Worm (Caenorhabditis elegans) whole organism, early embryonic: ENCODE measurements around the gene algn-5.

Experiments used
- B0310.2 ChIP-seq: sonication (generic microtip); optimal IDR thresholded peaks from 2 replicates; lab custom pipeline; 2016; ENCODE audit warnings: mild to moderate bottlenecking, missing genetic modification characterization, missing compliant biosample characterization
- F13C5.2 ChIP-seq: sonication (generic microtip); optimal IDR thresholded peaks from 2 replicates; lab custom pipeline; 2017; ENCODE audit warnings: mild to moderate bottlenecking, missing genetic modification characterization, inconsistent platforms, missing compliant biosample characterization
- aly-1 ChIP-seq: sonication (generic microtip); optimal IDR thresholded peaks from 2 replicates; lab custom pipeline; 2016; ENCODE audit warnings: missing genetic modification characterization, missing compliant biosample characterization
- ama-1 ChIP-seq: fragments of 150-350 bp; optimal IDR thresholded peaks from 2 replicates; lab custom pipeline; 2014
- ceh-13 ChIP-seq: fragments of 200-800 bp; sonication (Bioruptor generic); optimal IDR thresholded peaks from 2 replicates; lab custom pipeline; 2018; ENCODE audit warnings: mild to moderate bottlenecking, missing genetic modification characterization, missing compliant biosample characterization
- ceh-36 ChIP-seq: sonication (generic microtip); optimal IDR thresholded peaks from 2 replicates; lab custom pipeline; 2016; ENCODE audit warnings: missing genetic modification characterization, inconsistent platforms, missing compliant biosample characterization
- ets-7 ChIP-seq: sonication (generic microtip); optimal IDR thresholded peaks from 2 replicates; lab custom pipeline; 2016; ENCODE audit warnings: missing genotype, missing genetic modification characterization, missing compliant biosample characterization
- flt-1 ChIP-seq: fragments of 200-800 bp; sonication (Bioruptor generic); IDR thresholded peaks from 2 replicates; pipeline ENCODE4 v1.3.6; 2022; ENCODE audit warnings: missing genetic modification characterization, missing compliant biosample characterization
- hmbx-1 ChIP-seq: sonication (generic microtip); optimal IDR thresholded peaks from 2 replicates; lab custom pipeline; 2016; ENCODE audit warnings: mild to moderate bottlenecking, missing genetic modification characterization, missing compliant biosample characterization
- hmg-4 ChIP-seq: fragments of 200-800 bp; sonication (Bioruptor generic); optimal IDR thresholded peaks from 2 replicates; lab custom pipeline; 2018; ENCODE audit warnings: mild to moderate bottlenecking, missing genetic modification characterization, missing compliant biosample characterization
- hnd-1 ChIP-seq: sonication (generic microtip); optimal IDR thresholded peaks from 2 replicates; lab custom pipeline; 2016; ENCODE audit warnings: missing genetic modification characterization, missing compliant biosample characterization
- pes-1 ChIP-seq: fragments of 200-800 bp; sonication (Bioruptor generic); IDR thresholded peaks from 2 replicates; pipeline ENCODE4 v1.3.6; 2022; ENCODE audit warnings: missing genetic modification reagents, missing genetic modification characterization, missing compliant biosample characterization
- scrt-1 ChIP-seq: fragments of 200-800 bp; sonication (Bioruptor generic); IDR thresholded peaks from 2 replicates; pipeline ENCODE4 v1.3.6; 2022; ENCODE audit warnings: missing genetic modification characterization, missing compliant biosample characterization
- sea-1 ChIP-seq: fragments of 200-800 bp; sonication (Bioruptor generic); conservative IDR thresholded peaks from 2 replicates; pipeline ENCODE4 v1.3.6; 2022; ENCODE audit warnings: missing genetic modification characterization, missing compliant biosample characterization
- tbx-11 ChIP-seq: fragments of 200-800 bp; sonication (Bioruptor generic); IDR thresholded peaks from 2 replicates; pipeline ENCODE4 v1.3.6; 2022; ENCODE audit warnings: missing genetic modification characterization, missing compliant biosample characterization
- tbx-37 ChIP-seq: fragments of 200-800 bp; sonication (Bioruptor generic); conservative IDR thresholded peaks from 2 replicates; pipeline ENCODE4 v1.3.6; 2022; ENCODE audit warnings: missing genetic modification reagents, missing genetic modification characterization, missing compliant biosample characterization
- tra-4 ChIP-seq: sonication (generic microtip); optimal IDR thresholded peaks from 2 replicates; lab custom pipeline; 2017; ENCODE audit warnings: missing genetic modification characterization, missing compliant biosample characterization

The algn-5 gene

ce11 chrV:4185885-4186284 is 9.5 kb upstream of the algn-5 start:
- TF ChIP-seq aly-1: no peak
- TF ChIP-seq hmbx-1 (tag; lab: Kevin White, UChicago): no peak
- TF ChIP-seq F13C5.2: no peak
- no peak for TF ChIP-seq ceh-13 (GFP tag; lab: Kevin White, UChicago)

- TF ChIP-seq F13C5.2 (no peak), hnd-1 (no peak), flt-1 (GFP tag; lab: Robert Waterston, UW) (no peak), aly-1 (no peak), pes-1 (GFP tag; lab: Robert Waterston, UW) (no peak), sea-1 (GFP tag; lab: Robert Waterston, UW) (no peak), tbx-37 (GFP tag; lab: Robert Waterston, UW) (no peak), tbx-11 (GFP tag; lab: Robert Waterston, UW) (no peak), ceh-36 (tag; lab: Kevin White, UChicago) (no peak), hmg-4 (GFP tag; lab: Kevin White, UChicago) (no peak), B0310.2 (no peak), ceh-13 (GFP tag; lab: Kevin White, UChicago) (no peak), ama-1 (lab: Kevin White, UChicago) (no peak), scrt-1 (GFP tag; lab: Robert Waterston, UW) (no peak), tra-4 (tag; lab: Kevin White, UChicago) (no peak), ets-7 (tag; lab: Kevin White, UChicago) (no peak)
Observed at ce11 chrV:4186453-4187143, 8.8 kb upstream of the algn-5 start.

ce11 chrV:4187144-4187485 is 8.3 kb upstream of the algn-5 start, which contains the start of gene nhr-114:
Gene nhr-114 (plus strand): TSS chrV:4187202.
- no peak for TF ChIP-seq F13C5.2
- no peak for TF ChIP-seq pes-1 (GFP tag; lab: Robert Waterston, UW)
- TF ChIP-seq ceh-36 (tag; lab: Kevin White, UChicago): no peak
- TF ChIP-seq flt-1 (GFP tag; lab: Robert Waterston, UW): no peak
- no peak for TF ChIP-seq tbx-11 (GFP tag; lab: Robert Waterston, UW)
- no peak for TF ChIP-seq tbx-37 (GFP tag; lab: Robert Waterston, UW)
- TF ChIP-seq hnd-1: no peak
- TF ChIP-seq tra-4 (tag; lab: Kevin White, UChicago): no peak
- TF ChIP-seq ets-7 (tag; lab: Kevin White, UChicago): no peak
- TF ChIP-seq scrt-1 (GFP tag; lab: Robert Waterston, UW): no peak
- TF ChIP-seq aly-1: no peak
- no peak for TF ChIP-seq hmbx-1 (tag; lab: Kevin White, UChicago)

- TF ChIP-seq B0310.2: no peak
- TF ChIP-seq tra-4 (tag; lab: Kevin White, UChicago): no peak
- TF ChIP-seq scrt-1 (GFP tag; lab: Robert Waterston, UW): no peak
- TF ChIP-seq hmg-4 (GFP tag; lab: Kevin White, UChicago): no peak
- TF ChIP-seq tbx-37 (GFP tag; lab: Robert Waterston, UW): no peak
- TF ChIP-seq aly-1: no peak
- no peak for TF ChIP-seq hnd-1
- no peak for TF ChIP-seq ets-7 (tag; lab: Kevin White, UChicago)
- no peak for TF ChIP-seq hmbx-1 (tag; lab: Kevin White, UChicago)
- TF ChIP-seq pes-1 (GFP tag; lab: Robert Waterston, UW): no peak
- TF ChIP-seq ceh-13 (GFP tag; lab: Kevin White, UChicago): no peak
- no peak for TF ChIP-seq ceh-36 (tag; lab: Kevin White, UChicago)
- no peak for TF ChIP-seq sea-1 (GFP tag; lab: Robert Waterston, UW)
- no peak for TF ChIP-seq flt-1 (GFP tag; lab: Robert Waterston, UW)
- no peak for TF ChIP-seq ama-1 (lab: Kevin White, UChicago)
Observed at ce11 chrV:4189618-4190017, 5.8 kb upstream of the algn-5 start.

- TF ChIP-seq scrt-1 (GFP tag; lab: Robert Waterston, UW) (no peak), pes-1 (GFP tag; lab: Robert Waterston, UW) (no peak), ets-7 (tag; lab: Kevin White, UChicago) (no peak), hmbx-1 (tag; lab: Kevin White, UChicago) (no peak)
Observed at ce11 chrV:4190232-4190631, 5.1 kb upstream of the algn-5 start.

ce11 chrV:4192688-4193471 is 2.5 kb upstream of the algn-5 start:
- TF ChIP-seq ceh-13 (GFP tag; lab: Kevin White, UChicago) (no peak), tbx-11 (GFP tag; lab: Robert Waterston, UW) (no peak), tra-4 (tag; lab: Kevin White, UChicago) (no peak), ama-1 (lab: Kevin White, UChicago) (no peak), hmbx-1 (tag; lab: Kevin White, UChicago) (no peak), hnd-1 (no peak), scrt-1 (GFP tag; lab: Robert Waterston, UW) (no peak), B0310.2 (no peak), F13C5.2 (no peak), pes-1 (GFP tag; lab: Robert Waterston, UW) (no peak), sea-1 (GFP tag; lab: Robert Waterston, UW) (no peak), aly-1 (no peak), tbx-37 (GFP tag; lab: Robert Waterston, UW) (no peak), ets-7 (tag; lab: Kevin White, UChicago) (no peak)

- TF ChIP-seq ceh-36 (tag; lab: Kevin White, UChicago) (peak; percentile 0), aly-1 (no peak), flt-1 (GFP tag; lab: Robert Waterston, UW) (peak; percentile 56; the same call in 1 of the 2 replicates), hmg-4 (GFP tag; lab: Kevin White, UChicago) (peak; percentile 79), hnd-1 (peak; percentile 11), F13C5.2 (peak; percentile 65), ets-7 (tag; lab: Kevin White, UChicago) (peak; percentile 59), hmbx-1 (tag; lab: Kevin White, UChicago) (no peak), ceh-13 (GFP tag; lab: Kevin White, UChicago) (peak; percentile 11), tra-4 (tag; lab: Kevin White, UChicago) (no peak), scrt-1 (GFP tag; lab: Robert Waterston, UW) (no peak), ama-1 (lab: Kevin White, UChicago) (no peak), tbx-37 (GFP tag; lab: Robert Waterston, UW) (0 out of 2 replicates have a peak, but pooled peaks have one; percentile 20), pes-1 (GFP tag; lab: Robert Waterston, UW) (peak; percentile 73), tbx-11 (GFP tag; lab: Robert Waterston, UW) (no peak), B0310.2 (no peak), sea-1 (GFP tag; lab: Robert Waterston, UW) (no peak)
Observed at ce11 chrV:4194587-4195211, 678 bp upstream of the algn-5 start, which contains the start of gene Y45G5AM.9. Gene Y45G5AM.9 (minus strand): TSS chrV:4194637.
